Fruit fly (Drosophila melanogaster) whole organism, embryonic: ENCODE measurements around the gene Cdc14.

Experiments
- Ada2b ChIP-seq: fragments of 200-800 bp; sonication (Bioruptor generic); IDR thresholded peaks from 2 replicates; pipeline ENCODE4 v1.3.6; 2022; ENCODE audit warnings: missing biosample characterization, missing genetic modification characterization
- B-H2 ChIP-seq: fragments of 200-800 bp; sonication (Bioruptor generic); optimal IDR thresholded peaks from 2 replicates; lab custom pipeline; 2018; ENCODE audit warnings: missing biosample characterization, mild to moderate bottlenecking, missing genetic modification characterization
- BtbVII ChIP-seq: fragments of 200-800 bp; sonication (Bioruptor generic); optimal IDR thresholded peaks from 3 replicates; lab custom pipeline; 2017; ENCODE audit warnings: missing biosample characterization, mild to moderate bottlenecking, missing genetic modification characterization
- CG10959 ChIP-seq: fragments of 200-800 bp; sonication (Bioruptor generic); IDR thresholded peaks from 2 replicates; pipeline ENCODE4 v1.3.6; 2022; ENCODE audit warnings: missing biosample characterization, missing genetic modification characterization
- CG10979 ChIP-seq: fragments of 200-800 bp; sonication (Bioruptor generic); optimal IDR thresholded peaks from 2 replicates; lab custom pipeline; 2018; ENCODE audit warnings: missing biosample characterization, mild to moderate bottlenecking, missing genetic modification characterization, moderate library complexity
- CG12104 ChIP-seq: fragments of 200-800 bp; sonication (Bioruptor generic); optimal IDR thresholded peaks from 3 replicates; lab custom pipeline; 2016; ENCODE audit warnings: missing biosample characterization, missing genetic modification characterization
- CG12219 ChIP-seq: fragments of 200-800 bp; sonication (Bioruptor generic); optimal IDR thresholded peaks from 3 replicates; lab custom pipeline; 2018; ENCODE audit warnings: missing biosample characterization, mild to moderate bottlenecking, missing genetic modification characterization
- CG12236 ChIP-seq: fragments of 200-800 bp; sonication (Bioruptor generic); optimal IDR thresholded peaks from 2 replicates; lab custom pipeline; 2016; ENCODE audit warnings: missing biosample characterization, missing genetic modification characterization
- CG12659 ChIP-seq: fragments of 200-800 bp; sonication (Bioruptor generic); optimal IDR thresholded peaks from 3 replicates; lab custom pipeline; 2017; ENCODE audit warnings: mild to moderate bottlenecking, missing biosample characterization, missing genetic modification reagents, missing genetic modification characterization
- CG13296 ChIP-seq: fragments of 200-800 bp; sonication (Bioruptor generic); optimal IDR thresholded peaks from 3 replicates; lab custom pipeline; 2018; ENCODE audit warnings: missing biosample characterization, mild to moderate bottlenecking, missing genetic modification characterization
- CG13424 ChIP-seq: fragments of 200-800 bp; sonication (Bioruptor generic); optimal IDR thresholded peaks from 2 replicates; lab custom pipeline; 2019; ENCODE audit warnings: missing biosample characterization, mild to moderate bottlenecking, missing genetic modification characterization, moderate library complexity
- CG14710 ChIP-seq: fragments of 200-800 bp; sonication (Bioruptor generic); optimal IDR thresholded peaks from 3 replicates; lab custom pipeline; 2019; ENCODE audit warnings: missing biosample characterization, mild to moderate bottlenecking, missing genetic modification characterization, moderate library complexity
- CG15011 ChIP-seq: fragments of 200-800 bp; sonication (Bioruptor generic); optimal IDR thresholded peaks from 3 replicates; lab custom pipeline; 2018; ENCODE audit warnings: missing biosample characterization, mild to moderate bottlenecking, missing genetic modification characterization
- CG15514 ChIP-seq: fragments of 200-800 bp; sonication (Bioruptor generic); optimal IDR thresholded peaks from 3 replicates; lab custom pipeline; 2017; ENCODE audit warnings: missing biosample characterization, missing genetic modification characterization, mild to moderate bottlenecking, moderate library complexity, missing genetic modification reagents
- CG1647 ChIP-seq: fragments of 200-800 bp; sonication (Bioruptor generic); optimal IDR thresholded peaks from 3 replicates; lab custom pipeline; 2016; ENCODE audit warnings: missing biosample characterization, missing genetic modification characterization
- CG16779 ChIP-seq: fragments of 200-800 bp; sonication (Bioruptor generic); IDR thresholded peaks from 2 replicates; pipeline ENCODE4 v1.3.6; 2022; ENCODE audit warnings: missing biosample characterization, missing genetic modification characterization
- CG16863 ChIP-seq: fragments of 200-800 bp; sonication (Bioruptor generic); optimal IDR thresholded peaks from 3 replicates; lab custom pipeline; 2016; ENCODE audit warnings: missing biosample characterization, missing genetic modification characterization
- CG17568 ChIP-seq: fragments of 200-800 bp; sonication (Bioruptor generic); optimal IDR thresholded peaks from 2 replicates; lab custom pipeline; 2018; ENCODE audit warnings: missing biosample characterization, mild to moderate bottlenecking, missing genetic modification characterization, moderate library complexity
- CG18011 ChIP-seq: fragments of 200-800 bp; sonication (Bioruptor generic); optimal IDR thresholded peaks from 2 replicates; lab custom pipeline; 2017; ENCODE audit warnings: missing biosample characterization, missing genetic modification characterization, mild to moderate bottlenecking, moderate library complexity, missing genotype
- CG32532 ChIP-seq: fragments of 200-800 bp; sonication (Bioruptor generic); IDR thresholded peaks from 2 replicates; pipeline ENCODE4 v1.3.6; 2022; ENCODE audit warnings: missing biosample characterization, missing genetic modification characterization
- CG33213 ChIP-seq: fragments of 200-800 bp; sonication (Bioruptor generic); optimal IDR thresholded peaks from 3 replicates; lab custom pipeline; 2016; ENCODE audit warnings: missing biosample characterization, missing genetic modification characterization
- CG3847 ChIP-seq: fragments of 200-800 bp; sonication (Bioruptor generic); IDR thresholded peaks from 2 replicates; pipeline ENCODE4 v1.3.6; 2022; ENCODE audit warnings: missing biosample characterization, missing genetic modification characterization
- CG5180 ChIP-seq: fragments of 200-800 bp; sonication (Bioruptor generic); optimal IDR thresholded peaks from 3 replicates; lab custom pipeline; 2017; ENCODE audit warnings: missing biosample characterization, missing genetic modification characterization, mild to moderate bottlenecking, moderate library complexity, missing genetic modification reagents
- CG5245 ChIP-seq: fragments of 200-800 bp; sonication (Bioruptor generic); optimal IDR thresholded peaks from 3 replicates; lab custom pipeline; 2016; ENCODE audit warnings: missing biosample characterization, missing genetic modification characterization
- CG7556 ChIP-seq: fragments of 200-800 bp; sonication (Bioruptor generic); optimal IDR thresholded peaks from 2 replicates; lab custom pipeline; 2017; ENCODE audit warnings: missing biosample characterization, mild to moderate bottlenecking, missing genetic modification characterization
- Dek ChIP-seq: fragments of 200-800 bp; sonication (Bioruptor generic); optimal IDR thresholded peaks from 3 replicates; lab custom pipeline; 2019; ENCODE audit warnings: missing biosample characterization, mild to moderate bottlenecking, missing genetic modification characterization, moderate library complexity
- E2f1 ChIP-seq: fragments of 200-800 bp; sonication (Bioruptor generic); IDR thresholded peaks from 2 replicates; pipeline ENCODE4 v1.3.6; 2022; ENCODE audit warnings: missing biosample characterization, missing genetic modification characterization
- Fer3 ChIP-seq: fragments of 200-800 bp; sonication (Bioruptor generic); optimal IDR thresholded peaks from 2 replicates; lab custom pipeline; 2018; ENCODE audit warnings: missing biosample characterization, mild to moderate bottlenecking, missing genetic modification characterization, moderate library complexity
- Lim3 ChIP-seq: fragments of 200-800 bp; sonication (Bioruptor generic); IDR thresholded peaks from 2 replicates; pipeline ENCODE4 v1.3.6; 2022; ENCODE audit warnings: missing biosample characterization, missing genetic modification characterization
- Nf-YC ChIP-seq: fragments of 200-800 bp; optimal IDR thresholded peaks from 3 replicates; lab custom pipeline; 2019; ENCODE audit warnings: missing biosample characterization, mild to moderate bottlenecking, missing genetic modification characterization, moderate library complexity
- Side ChIP-seq: fragments of 200-800 bp; sonication (Bioruptor generic); optimal IDR thresholded peaks from 2 replicates; lab custom pipeline; 2016; ENCODE audit warnings: missing biosample characterization, missing genetic modification characterization
- Sry-δ ChIP-seq: fragments of 200-800 bp; sonication (Bioruptor generic); optimal IDR thresholded peaks from 2 replicates; lab custom pipeline; 2016; ENCODE audit warnings: missing biosample characterization, missing genetic modification characterization
- disco-r ChIP-seq: fragments of 200-800 bp; sonication (Bioruptor generic); optimal IDR thresholded peaks from 2 replicates; lab custom pipeline; 2016; ENCODE audit warnings: missing biosample characterization, missing genetic modification characterization
- dmrt11E ChIP-seq: fragments of 200-800 bp; sonication (Bioruptor generic); optimal IDR thresholded peaks from 3 replicates; lab custom pipeline; 2018; ENCODE audit warnings: missing biosample characterization, mild to moderate bottlenecking, missing genetic modification characterization, moderate library complexity
- dpn ChIP-seq, 2 experiments: fragments of 200-800 bp; sonication (Bioruptor generic); optimal IDR thresholded peaks; 3 replicates each; lab custom pipeline; 2016; ENCODE audit warnings: missing biosample characterization in 2 of 2, missing genetic modification characterization in 2 of 2
- gcm2 ChIP-seq: fragments of 200-800 bp; sonication (Bioruptor generic); optimal IDR thresholded peaks from 2 replicates; lab custom pipeline; 2016; ENCODE audit warnings: missing biosample characterization, missing genetic modification characterization
- insv ChIP-seq, 2 experiments: fragments of 200-800 bp; sonication (Bioruptor generic); optimal IDR thresholded peaks; 3 replicates each; lab custom pipeline; 2016 to 2018; ENCODE audit warnings: missing biosample characterization in 2 of 2, missing genetic modification characterization in 2 of 2
- jumu ChIP-seq: fragments of 200-800 bp; sonication (Bioruptor generic); optimal IDR thresholded peaks from 3 replicates; lab custom pipeline; 2016; ENCODE audit warnings: missing biosample characterization, missing genetic modification characterization
- ken ChIP-seq: fragments of 200-800 bp; sonication (Bioruptor generic); IDR thresholded peaks from 3 replicates; pipeline ENCODE4 v1.3.6; 2022; ENCODE audit warnings: missing biosample characterization, missing genetic modification characterization
- nau ChIP-seq: fragments of 200-800 bp; sonication (Bioruptor generic); optimal IDR thresholded peaks from 3 replicates; lab custom pipeline; 2017; ENCODE audit warnings: missing biosample characterization, mild to moderate bottlenecking, missing genetic modification characterization, missing genetic modification reagents
- nom ChIP-seq: fragments of 200-800 bp; sonication (Bioruptor generic); optimal IDR thresholded peaks from 2 replicates; lab custom pipeline; 2017; ENCODE audit warnings: missing biosample characterization, missing genetic modification characterization, mild to moderate bottlenecking, moderate library complexity, missing genetic modification reagents
- oc ChIP-seq: fragments of 200-800 bp; sonication (Bioruptor generic); optimal IDR thresholded peaks from 2 replicates; lab custom pipeline; 2018; ENCODE audit warnings: missing biosample characterization, mild to moderate bottlenecking, missing genetic modification characterization, moderate library complexity
- odd ChIP-seq: fragments of 200-800 bp; sonication (Bioruptor generic); optimal IDR thresholded peaks from 2 replicates; lab custom pipeline; 2017; ENCODE audit warnings: missing biosample characterization, mild to moderate bottlenecking, missing genetic modification characterization
- rib ChIP-seq: fragments of 200-800 bp; sonication (Bioruptor generic); IDR thresholded peaks from 2 replicates; pipeline ENCODE4 v1.3.6; 2022; ENCODE audit warnings: missing biosample characterization, missing genetic modification characterization
- row ChIP-seq: fragments of 200-800 bp; sonication (Bioruptor generic); IDR thresholded peaks from 3 replicates; pipeline ENCODE4 v1.3.6; 2022; ENCODE audit warnings: missing biosample characterization, missing genetic modification characterization
- sc ChIP-seq, 3 experiments: fragments of >200 bp in 2 of 3; fragments of 200-800 bp in 1 of 3; sonication (Bioruptor generic) in 1 of 3; optimal IDR thresholded peaks; 2 replicates in 2 of 3; 3 replicates in 1 of 3; lab custom pipeline; 2017; ENCODE audit warnings: mild to moderate bottlenecking in 1 of 3, missing biosample characterization in 1 of 3, missing genetic modification characterization in 1 of 3, missing genetic modification reagents in 1 of 3
- schlank ChIP-seq: fragments of 200-800 bp; sonication (Bioruptor generic); optimal IDR thresholded peaks from 2 replicates; lab custom pipeline; 2018; ENCODE audit warnings: missing biosample characterization, mild to moderate bottlenecking, missing genetic modification characterization
- sd ChIP-seq: fragments of 200-800 bp; sonication (Bioruptor generic); optimal IDR thresholded peaks from 3 replicates; lab custom pipeline; 2018; ENCODE audit warnings: missing biosample characterization, mild to moderate bottlenecking, missing genetic modification characterization, moderate library complexity
- tx ChIP-seq: fragments of 200-800 bp; sonication (Bioruptor generic); optimal IDR thresholded peaks from 2 replicates; lab custom pipeline; 2016; ENCODE audit warnings: missing biosample characterization, missing genetic modification characterization
- unpg ChIP-seq: fragments of 200-800 bp; sonication (Bioruptor generic); optimal IDR thresholded peaks from 3 replicates; lab custom pipeline; 2018; ENCODE audit warnings: missing biosample characterization, mild to moderate bottlenecking, missing genetic modification characterization, moderate library complexity

Gene Cdc14

dm6 chr2L:7813357-7813756 lies 2.9 kb upstream of the Cdc14 start (continued):
- peak; percentile 19 for TF ChIP-seq Nf-YC (tag; lab: Kevin White, UChicago)
- TF ChIP-seq CG15514 = peak; percentile 53
- TF ChIP-seq CG33213 = peak; percentile 69
- TF ChIP-seq CG17568 (GFP tag; lab: Kevin White, UChicago) = peak; percentile 43
- TF ChIP-seq BtbVII (GFP tag; lab: Kevin White, UChicago) = peak; percentile 65
- TF ChIP-seq Ada2b = no peak; the same call in 1 of the 2 replicates
- peak; percentile 14 for TF ChIP-seq CG13424 (tag; lab: Kevin White, UChicago)
- peak; percentile 29 for TF ChIP-seq CG1647 (GFP tag; lab: Kevin White, UChicago)
- TF ChIP-seq row = peak; percentile 5; the same call in 1 of the 3 replicates
- TF ChIP-seq Lim3 = no peak
- no peak for TF ChIP-seq E2f1 (GFP tag; lab: Robert Waterston, UW)
- peak; percentile 83 for TF ChIP-seq CG13296 (GFP tag; lab: Kevin White, UChicago)
- TF ChIP-seq CG16779 (GFP tag; lab: Robert Waterston, UW) = no peak
- peak; percentile 24 for TF ChIP-seq unpg (GFP tag; lab: Kevin White, UChicago)
- peak; percentile 69 for TF ChIP-seq B-H2 (GFP tag; lab: Kevin White, UChicago)
- TF ChIP-seq CG32532 (GFP tag; lab: Robert Waterston, UW) = peak; percentile 33; the same call in 1 of the 2 replicates
- TF ChIP-seq CG10979 (tag; lab: Kevin White, UChicago) = no peak
- TF ChIP-seq CG12236 (GFP tag; lab: Kevin White, UChicago) = no peak
- TF ChIP-seq Side (GFP tag; lab: Kevin White, UChicago) = peak; percentile 62
- peak; percentile 49 for TF ChIP-seq CG14710 (tag; lab: Kevin White, UChicago)
- TF ChIP-seq Dek = peak; percentile 51
- TF ChIP-seq sc (optimal IDR thresholded peaks at IDR 0.05; lab: Kevin White, UChicago) = no peak
- TF ChIP-seq sc (GFP tag; optimal IDR thresholded peaks at IDR 0.05; lab: Kevin White, UChicago) = no peak
- TF ChIP-seq CG12104 (GFP tag; lab: Kevin White, UChicago) = peak; percentile 64
- TF ChIP-seq gcm2 = peak; percentile 3
- no peak for TF ChIP-seq CG5245
- TF ChIP-seq CG12219 (GFP tag; lab: Kevin White, UChicago) = peak; percentile 25
- TF ChIP-seq rib (GFP tag; lab: Robert Waterston, UW) = peak; percentile 63; the same call in 1 of the 2 replicates
- no peak for TF ChIP-seq nom (GFP tag; lab: Kevin White, UChicago)
- no peak for TF ChIP-seq disco-r
- TF ChIP-seq sd (tag; lab: Kevin White, UChicago) = peak; percentile 37
- peak; percentile 54 for TF ChIP-seq odd
- TF ChIP-seq Fer3 = peak; percentile 71
- peak in 1 of 2 experiments; percentile 51 for TF ChIP-seq dpn (GFP tag; optimal IDR thresholded peaks at IDR 0.05; lab: Kevin White, UChicago)
- TF ChIP-seq CG15011 (GFP tag; lab: Kevin White, UChicago) = peak; percentile 48
- TF ChIP-seq CG7556 = peak; percentile 34
- no peak for TF ChIP-seq oc (tag; lab: Kevin White, UChicago)
- TF ChIP-seq Sry-δ (GFP tag; lab: Kevin White, UChicago) = peak; percentile 1
- TF ChIP-seq CG18011 (GFP tag; lab: Kevin White, UChicago) = no peak
- TF ChIP-seq schlank (tag; lab: Kevin White, UChicago) = peak; percentile 36
- TF ChIP-seq jumu (GFP tag; lab: Kevin White, UChicago) = no peak
- peak; percentile 41 for TF ChIP-seq CG3847 (GFP tag; lab: Robert Waterston, UW)
- TF ChIP-seq nau (GFP tag; lab: Kevin White, UChicago) = peak; percentile 68
- TF ChIP-seq ken (GFP tag; lab: Robert Waterston, UW) = no peak
- peak in 1 of 2 experiments; percentile 23 for TF ChIP-seq insv (GFP tag; optimal IDR thresholded peaks at IDR 0.05; lab: Kevin White, UChicago)
- peak; percentile 32 for TF ChIP-seq CG5180 (GFP tag; lab: Kevin White, UChicago)
- no peak for TF ChIP-seq CG10959
- no peak for TF ChIP-seq CG16863 (GFP tag; lab: Kevin White, UChicago)
- peak; percentile 35 for TF ChIP-seq CG12659
- TF ChIP-seq dmrt11E (tag; lab: Kevin White, UChicago) = peak; percentile 44
- no peak for TF ChIP-seq tx (GFP tag; lab: Kevin White, UChicago)
